Fruit fly (Drosophila melanogaster) whole organism, adult: ENCODE data around the gene GABA-B-R2.

Experiments used
- CG5204 ChIP-seq: fragments of 200-800 bp; sonication (Bioruptor generic); optimal IDR thresholded peaks from 2 replicates; lab custom pipeline; 2016; ENCODE audit warnings: missing biosample characterization, missing genetic modification characterization
- CG7045 ChIP-seq: fragments of 200-800 bp; sonication (Bioruptor generic); optimal IDR thresholded peaks from 2 replicates; lab custom pipeline; 2017; ENCODE audit warnings: missing biosample characterization, mild to moderate bottlenecking, missing genetic modification characterization
- Clk ChIP-seq: fragments of 200-800 bp; sonication (Bioruptor generic); optimal IDR thresholded peaks from 2 replicates; lab custom pipeline; 2017; ENCODE audit warnings: missing biosample characterization, missing genetic modification characterization
- Crg-1 ChIP-seq: fragments of 200-800 bp; sonication (Bioruptor generic); optimal IDR thresholded peaks from 2 replicates; lab custom pipeline; 2016; ENCODE audit warnings: missing biosample characterization, missing genetic modification characterization
- Hr96 ChIP-seq: fragments of 200-800 bp; sonication (Bioruptor generic); optimal IDR thresholded peaks from 2 replicates; lab custom pipeline; 2016; ENCODE audit warnings: missing biosample characterization, missing genetic modification characterization
- Mnt ChIP-seq: fragments of 200-800 bp; sonication (Bioruptor generic); optimal IDR thresholded peaks from 2 replicates; lab custom pipeline; 2016; ENCODE audit warnings: missing biosample characterization, mild to moderate bottlenecking, missing genetic modification characterization
- cnc ChIP-seq, 2 experiments: fragments of >200 bp; optimal IDR thresholded peaks; 2 replicates each; lab custom pipeline; 2017
- kay ChIP-seq: fragments of 200-800 bp; sonication (Bioruptor generic); peaks from one replicate; lab custom pipeline; 2016; ENCODE audit warnings: missing biosample characterization, missing genetic modification characterization, borderline replicate concordance
- pad ChIP-seq: fragments of 200-800 bp; sonication (Bioruptor generic); optimal IDR thresholded peaks from 3 replicates; lab custom pipeline; 2017; ENCODE audit warnings: missing biosample characterization, missing genetic modification characterization, mild to moderate bottlenecking, moderate library complexity, missing genetic modification reagents

DNA sequence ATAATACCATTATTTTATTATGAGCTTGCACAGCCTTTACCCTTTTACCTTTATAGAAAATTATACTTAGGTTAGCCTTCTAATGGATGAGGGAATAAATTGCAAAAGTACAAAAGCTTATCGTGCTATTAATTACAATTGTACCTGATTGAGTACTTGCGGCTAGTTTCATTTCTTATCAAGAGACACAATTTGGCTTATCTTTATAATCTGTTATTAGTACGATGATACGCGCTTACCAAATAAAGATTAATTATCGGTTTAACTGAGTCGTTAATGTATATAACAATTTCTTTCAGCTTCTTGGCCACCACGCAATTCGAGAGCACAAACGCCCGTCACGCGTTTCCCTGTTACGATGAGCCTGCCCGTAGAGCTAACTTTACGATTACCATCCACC is 29.8 kb downstream of the GABA-B-R2 start:
- TF ChIP-seq cnc (optimal IDR thresholded peaks at IDR 0.05; lab: Kevin White, UChicago): no peak
- no peak for TF ChIP-seq Hr96 (GFP tag; lab: Kevin White, UChicago)
- no peak for TF ChIP-seq pad (GFP tag; lab: Kevin White, UChicago)
- TF ChIP-seq Mnt (GFP tag; lab: Kevin White, UChicago): no peak
- TF ChIP-seq Crg-1: no peak
- TF ChIP-seq kay (GFP tag; lab: Kevin White, UChicago): no peak
- no peak for TF ChIP-seq CG5204 (GFP tag; lab: Kevin White, UChicago)
- TF ChIP-seq CG7045 (GFP tag; lab: Kevin White, UChicago): no peak
- no peak for TF ChIP-seq Clk
